Worm (Caenorhabditis elegans) whole organism, late embryonic: ENCODE data around the gene F45E12.6.

Experiments used
- C08G9.2 ChIP-seq: sonication (generic microtip); optimal IDR thresholded peaks from 2 replicates; lab custom pipeline; 2016; ENCODE audit warnings: mild to moderate bottlenecking, missing genetic modification characterization, moderate library complexity, missing compliant biosample characterization
- F13H6.1 ChIP-seq: sonication (generic microtip); optimal IDR thresholded peaks from 2 replicates; lab custom pipeline; 2016; ENCODE audit warnings: missing genetic modification characterization, missing compliant biosample characterization
- ahr-1 ChIP-seq: sonication (generic microtip); optimal IDR thresholded peaks from 2 replicates; lab custom pipeline; 2016; ENCODE audit warnings: missing genetic modification characterization, missing compliant biosample characterization
- ama-1 ChIP-seq: fragments of 150-350 bp; optimal IDR thresholded peaks from 2 replicates; lab custom pipeline; 2014
- ceh-18 ChIP-seq: sonication (generic microtip); optimal IDR thresholded peaks from 2 replicates; lab custom pipeline; 2016; ENCODE audit warnings: missing genetic modification characterization, missing compliant biosample characterization
- ceh-24 ChIP-seq: sonication (generic microtip); optimal IDR thresholded peaks from 2 replicates; lab custom pipeline; 2016; ENCODE audit warnings: mild to moderate bottlenecking, missing genetic modification characterization, missing compliant biosample characterization
- ceh-48 ChIP-seq: sonication (generic microtip); optimal IDR thresholded peaks from 2 replicates; lab custom pipeline; 2016; ENCODE audit warnings: missing genetic modification characterization, inconsistent platforms, missing compliant biosample characterization
- ceh-6 ChIP-seq: fragments of 200-800 bp; sonication (Bioruptor generic); optimal IDR thresholded peaks from 2 replicates; lab custom pipeline; 2018; ENCODE audit warnings: mild to moderate bottlenecking, missing genetic modification characterization, missing compliant biosample characterization
- ceh-9 ChIP-seq: sonication (generic microtip); optimal IDR thresholded peaks from 2 replicates; lab custom pipeline; 2016; ENCODE audit warnings: mild to moderate bottlenecking, missing genetic modification characterization, inconsistent platforms, missing compliant biosample characterization
- che-1 ChIP-seq: sonication (generic microtip); optimal IDR thresholded peaks from 2 replicates; lab custom pipeline; 2016; ENCODE audit warnings: mild to moderate bottlenecking, missing genetic modification characterization, missing compliant biosample characterization
- dve-1 ChIP-seq: sonication (generic microtip); optimal IDR thresholded peaks from 2 replicates; lab custom pipeline; 2017; ENCODE audit warnings: antibody characterized with exemption, mild to moderate bottlenecking, missing genetic modification characterization, missing compliant biosample characterization
- elt-2 ChIP-seq: sonication (generic microtip); optimal IDR thresholded peaks from 2 replicates; lab custom pipeline; 2016; ENCODE audit warnings: missing genetic modification reagents, missing genetic modification characterization, missing compliant biosample characterization
- ets-4 ChIP-seq: sonication (generic microtip); optimal IDR thresholded peaks from 2 replicates; lab custom pipeline; 2016; ENCODE audit warnings: missing genetic modification characterization, missing compliant biosample characterization
- eyg-1 ChIP-seq: sonication (generic microtip); optimal IDR thresholded peaks from 2 replicates; lab custom pipeline; 2016; ENCODE audit warnings: missing genotype, missing genetic modification characterization, missing compliant biosample characterization
- fkh-10 ChIP-seq: fragments of 150-350 bp; optimal IDR thresholded peaks from 2 replicates; lab custom pipeline; 2014; ENCODE audit warnings: missing biosample characterization, missing genetic modification reagents, missing genetic modification characterization
- fkh-6 ChIP-seq: sonication (generic microtip); optimal IDR thresholded peaks from 2 replicates; lab custom pipeline; 2016; ENCODE audit warnings: missing genetic modification characterization, missing compliant biosample characterization
- gmeb-2 ChIP-seq: sonication (generic microtip); optimal IDR thresholded peaks from 2 replicates; lab custom pipeline; 2016; ENCODE audit warnings: missing genetic modification characterization, inconsistent platforms, missing compliant biosample characterization
- hlh-13 ChIP-seq: fragments of 200-800 bp; sonication (Bioruptor generic); optimal IDR thresholded peaks from 2 replicates; lab custom pipeline; 2018; ENCODE audit warnings: mild to moderate bottlenecking, missing genetic modification characterization, missing compliant biosample characterization
- hlh-30 ChIP-seq: sonication (generic microtip); optimal IDR thresholded peaks from 2 replicates; lab custom pipeline; 2017; ENCODE audit warnings: antibody characterized with exemption, missing genetic modification characterization, missing compliant biosample characterization; ENCODE audit not compliant: insufficient read depth
- hlh-6 ChIP-seq: sonication (generic microtip); optimal IDR thresholded peaks from 2 replicates; lab custom pipeline; 2016; ENCODE audit warnings: missing genotype, missing genetic modification characterization, missing compliant biosample characterization
- lin-11 ChIP-seq: fragments of 200-800 bp; sonication (Bioruptor generic); optimal IDR thresholded peaks from 2 replicates; lab custom pipeline; 2018; ENCODE audit warnings: mild to moderate bottlenecking, missing genetic modification characterization, missing compliant biosample characterization
- madf-2 ChIP-seq: sonication (generic microtip); optimal IDR thresholded peaks from 2 replicates; lab custom pipeline; 2017; ENCODE audit warnings: missing genetic modification characterization, missing compliant biosample characterization
- mec-3 ChIP-seq: sonication (generic microtip); optimal IDR thresholded peaks from 2 replicates; lab custom pipeline; 2016; ENCODE audit warnings: borderline replicate concordance, missing genetic modification characterization, missing compliant biosample characterization
- nhr-232 ChIP-seq: sonication (generic microtip); optimal IDR thresholded peaks from 2 replicates; lab custom pipeline; 2016; ENCODE audit warnings: missing genetic modification characterization, missing compliant biosample characterization
- npax-4 ChIP-seq: sonication (generic microtip); optimal IDR thresholded peaks from 2 replicates; lab custom pipeline; 2016; ENCODE audit warnings: missing genetic modification characterization, missing compliant biosample characterization
- odd-2 ChIP-seq: sonication (generic microtip); optimal IDR thresholded peaks from 2 replicates; lab custom pipeline; 2017; ENCODE audit warnings: antibody characterized with exemption, mild to moderate bottlenecking, missing genetic modification characterization, missing compliant biosample characterization
- pag-3 ChIP-seq: sonication (generic microtip); optimal IDR thresholded peaks from 2 replicates; lab custom pipeline; 2016; ENCODE audit warnings: missing compliant biosample characterization, missing genetic modification characterization, borderline replicate concordance
- pat-9 ChIP-seq: fragments of 200-800 bp; sonication (Bioruptor generic); optimal IDR thresholded peaks from 2 replicates; lab custom pipeline; 2018; ENCODE audit warnings: mild to moderate bottlenecking, missing genetic modification characterization, moderate library complexity, missing compliant biosample characterization
- pax-1 ChIP-seq: fragments of 150-350 bp; optimal IDR thresholded peaks from 2 replicates; lab custom pipeline; 2014; ENCODE audit warnings: missing biosample characterization, missing genetic modification characterization
- pha-2 ChIP-seq: sonication (generic microtip); optimal IDR thresholded peaks from 2 replicates; lab custom pipeline; 2017; ENCODE audit warnings: mild to moderate bottlenecking, missing genetic modification characterization, missing compliant biosample characterization
- pqm-1 ChIP-seq: sonication (generic microtip); optimal IDR thresholded peaks from 2 replicates; lab custom pipeline; 2016; ENCODE audit warnings: missing genetic modification characterization, missing compliant biosample characterization
- ref-2 ChIP-seq: sonication (generic microtip); optimal IDR thresholded peaks from 2 replicates; lab custom pipeline; 2016; ENCODE audit warnings: missing genetic modification characterization, missing compliant biosample characterization
- rnt-1 ChIP-seq: sonication (generic microtip); optimal IDR thresholded peaks from 2 replicates; lab custom pipeline; 2016; ENCODE audit warnings: missing genetic modification characterization, missing compliant biosample characterization
- sdc-2 ChIP-seq: sonication (generic microtip); optimal IDR thresholded peaks from 2 replicates; lab custom pipeline; 2016; ENCODE audit warnings: missing genotype, missing genetic modification characterization, missing compliant biosample characterization
- sox-4 ChIP-seq: sonication (generic microtip); optimal IDR thresholded peaks from 2 replicates; lab custom pipeline; 2017; ENCODE audit warnings: mild to moderate bottlenecking, missing genetic modification characterization, inconsistent platforms, missing compliant biosample characterization
- tbx-2 ChIP-seq: sonication (generic microtip); optimal IDR thresholded peaks from 2 replicates; lab custom pipeline; 2016; ENCODE audit warnings: missing genetic modification characterization, missing compliant biosample characterization
- tbx-7 ChIP-seq: sonication (generic microtip); optimal IDR thresholded peaks from 2 replicates; lab custom pipeline; 2016; ENCODE audit warnings: missing genotype, missing genetic modification characterization, missing compliant biosample characterization
- ttx-3 ChIP-seq: sonication (generic microtip); optimal IDR thresholded peaks from 2 replicates; lab custom pipeline; 2016; ENCODE audit warnings: missing genetic modification reagents, missing genetic modification characterization, missing compliant biosample characterization
- unc-42 ChIP-seq: sonication (generic microtip); optimal IDR thresholded peaks from 2 replicates; lab custom pipeline; 2016; ENCODE audit warnings: missing genotype, missing genetic modification characterization, missing compliant biosample characterization
- unc-55 ChIP-seq: sonication (generic microtip); optimal IDR thresholded peaks from 2 replicates; lab custom pipeline; 2017; ENCODE audit warnings: missing biosample characterization, missing genetic modification reagents, missing genetic modification characterization
- unc-86 ChIP-seq: sonication (generic microtip); optimal IDR thresholded peaks from 2 replicates; lab custom pipeline; 2016; ENCODE audit warnings: missing genetic modification characterization, missing compliant biosample characterization
- zip-5 ChIP-seq: sonication (generic microtip); optimal IDR thresholded peaks from 2 replicates; lab custom pipeline; 2016; ENCODE audit warnings: missing genetic modification characterization, missing compliant biosample characterization
- ztf-16 ChIP-seq: sonication (generic microtip); optimal IDR thresholded peaks from 2 replicates; lab custom pipeline; 2017; ENCODE audit warnings: missing genetic modification characterization, missing compliant biosample characterization

The F45E12.6 gene

ce11 chrII:7280584-7280983 is 33.4 kb downstream of the F45E12.6 start:
- TF ChIP-seq npax-4 (tag; lab: Kevin White, UChicago) (no peak), eyg-1 (tag; lab: Kevin White, UChicago) (no peak), mec-3 (no peak), hlh-30 (tag; lab: Kevin White, UChicago) (no peak), ttx-3 (tag; lab: Kevin White, UChicago) (no peak), ceh-6 (GFP tag; lab: Kevin White, UChicago) (no peak), che-1 (tag; lab: Kevin White, UChicago) (no peak), F13H6.1 (tag; lab: Kevin White, UChicago) (no peak), ahr-1 (no peak), fkh-6 (tag; lab: Kevin White, UChicago) (no peak), sox-4 (tag; lab: Kevin White, UChicago) (no peak), unc-86 (tag; lab: Kevin White, UChicago) (no peak)
- TF ChIP-seq, all 69 proteins: peak for 0

ce11 chrII:7279808-7280207 is 34.2 kb downstream of the F45E12.6 start:
- TF ChIP-seq F13H6.1 (tag; lab: Kevin White, UChicago) (no peak), pha-2 (tag; lab: Kevin White, UChicago) (no peak), ama-1 (lab: Kevin White, UChicago) (no peak), sdc-2 (tag; lab: Kevin White, UChicago) (no peak), ceh-48 (tag; lab: Kevin White, UChicago) (no peak)

- TF ChIP-seq madf-2 (tag; lab: Kevin White, UChicago) (no peak), lin-11 (no peak), pat-9 (tag; lab: Kevin White, UChicago) (no peak), hlh-13 (GFP tag; lab: Kevin White, UChicago) (no peak), unc-42 (tag; lab: Kevin White, UChicago) (no peak), sdc-2 (tag; lab: Kevin White, UChicago) (no peak), ceh-24 (tag; lab: Kevin White, UChicago) (no peak), fkh-10 (GFP tag; lab: Kevin White, UChicago) (no peak), ceh-6 (GFP tag; lab: Kevin White, UChicago) (no peak), tbx-7 (tag; lab: Kevin White, UChicago) (no peak), ceh-18 (tag; lab: Kevin White, UChicago) (no peak), F13H6.1 (tag; lab: Kevin White, UChicago) (no peak), pqm-1 (tag; lab: Kevin White, UChicago) (no peak), pag-3 (tag; lab: Kevin White, UChicago) (no peak), gmeb-2 (tag; lab: Kevin White, UChicago) (no peak), ztf-16 (no peak)
These were observed 36.1 kb downstream of the F45E12.6 start for ce11 chrII:7277925-7278324.

- no peak for TF ChIP-seq unc-55 (GFP tag; lab: Kevin White, UChicago)
- no peak for TF ChIP-seq madf-2 (tag; lab: Kevin White, UChicago)
These were observed 36.7 kb downstream of the F45E12.6 start for ce11 chrII:7277257-7277656.

- TF ChIP-seq fkh-6 (tag; lab: Kevin White, UChicago) (no peak), odd-2 (no peak), elt-2 (tag; lab: Kevin White, UChicago) (peak; percentile 73)
These were observed 40.5 kb downstream of the F45E12.6 start for ce11 chrII:7273517-7273916.

ce11 chrII:7272513-7272912 is 41.5 kb downstream of the F45E12.6 start:
- TF ChIP-seq ceh-9 (tag; lab: Kevin White, UChicago) (no peak), elt-2 (tag; lab: Kevin White, UChicago) (no peak), nhr-232 (tag; lab: Kevin White, UChicago) (no peak), tbx-2 (tag; lab: Kevin White, UChicago) (no peak), dve-1 (tag; lab: Kevin White, UChicago) (no peak), rnt-1 (no peak), ceh-18 (tag; lab: Kevin White, UChicago) (no peak), unc-42 (tag; lab: Kevin White, UChicago) (no peak), hlh-6 (tag; lab: Kevin White, UChicago) (no peak), C08G9.2 (tag; lab: Kevin White, UChicago) (no peak), che-1 (tag; lab: Kevin White, UChicago) (no peak), madf-2 (tag; lab: Kevin White, UChicago) (no peak), ref-2 (tag; lab: Kevin White, UChicago) (no peak), fkh-6 (tag; lab: Kevin White, UChicago) (no peak), pax-1 (tag; lab: Kevin White, UChicago) (no peak), fkh-10 (GFP tag; lab: Kevin White, UChicago) (no peak), sox-4 (tag; lab: Kevin White, UChicago) (no peak), zip-5 (tag; lab: Kevin White, UChicago) (no peak), ets-4 (tag; lab: Kevin White, UChicago) (no peak)
